Worm (Caenorhabditis elegans) whole organism, midembryonic: ENCODE measurements around the gene gro-1.

Source experiments
- T22C8.4 ChIP-seq: fragments of 200-800 bp; sonication (Bioruptor generic); IDR thresholded peaks from 2 replicates; pipeline ENCODE4 v1.3.6; 2022; ENCODE audit warnings: missing genetic modification characterization, missing compliant biosample characterization
- cog-1 ChIP-seq: sonication (generic microtip); optimal IDR thresholded peaks from 2 replicates; lab custom pipeline; 2016; ENCODE audit warnings: missing genetic modification characterization, missing compliant biosample characterization
- klf-2 ChIP-seq: fragments of 200-800 bp; sonication (Bioruptor generic); conservative IDR thresholded peaks from 2 replicates; pipeline ENCODE4 v1.3.6; 2022; ENCODE audit warnings: missing genetic modification reagents, missing genetic modification characterization, missing compliant biosample characterization
- med-1 ChIP-seq: sonication (generic microtip); optimal IDR thresholded peaks from 2 replicates; lab custom pipeline; 2017; ENCODE audit warnings: missing genetic modification characterization, mild to moderate bottlenecking, missing compliant biosample characterization, antibody characterized with exemption, missing genetic modification reagents; ENCODE audit not compliant: insufficient read depth
- ref-1 ChIP-seq: fragments of 200-800 bp; sonication (Bioruptor generic); conservative IDR thresholded peaks from 2 replicates; pipeline ENCODE4 v1.3.6; 2022; ENCODE audit warnings: missing genetic modification reagents, missing genetic modification characterization, missing compliant biosample characterization
- tab-1 ChIP-seq: fragments of 200-800 bp; sonication (Bioruptor generic); IDR thresholded peaks from 2 replicates; pipeline ENCODE4 v1.3.6; 2022; ENCODE audit warnings: missing genetic modification characterization, missing compliant biosample characterization
- ztf-23 ChIP-seq: fragments of 200-800 bp; sonication (Bioruptor generic); IDR thresholded peaks from 2 replicates; pipeline ENCODE4 v1.3.6; 2022; ENCODE audit warnings: missing genetic modification reagents, missing genetic modification characterization, missing compliant biosample characterization

ce11 chrIII:5258918-5259317 is 6.0 kb upstream of the gro-1 start, which contains the start of gene gop-2:
- TF ChIP-seq tab-1 (GFP tag; lab: Robert Waterston, UW) (no peak), med-1 (no peak), T22C8.4 (GFP tag; lab: Robert Waterston, UW) (no peak), cog-1 (no peak), ztf-23 (GFP tag; lab: Robert Waterston, UW) (no peak), ref-1 (GFP tag; lab: Robert Waterston, UW) (no peak), klf-2 (GFP tag; lab: Robert Waterston, UW) (no peak)
